Worm (Caenorhabditis elegans): ENCODE results near the gene T25B2.3.

DNA sequence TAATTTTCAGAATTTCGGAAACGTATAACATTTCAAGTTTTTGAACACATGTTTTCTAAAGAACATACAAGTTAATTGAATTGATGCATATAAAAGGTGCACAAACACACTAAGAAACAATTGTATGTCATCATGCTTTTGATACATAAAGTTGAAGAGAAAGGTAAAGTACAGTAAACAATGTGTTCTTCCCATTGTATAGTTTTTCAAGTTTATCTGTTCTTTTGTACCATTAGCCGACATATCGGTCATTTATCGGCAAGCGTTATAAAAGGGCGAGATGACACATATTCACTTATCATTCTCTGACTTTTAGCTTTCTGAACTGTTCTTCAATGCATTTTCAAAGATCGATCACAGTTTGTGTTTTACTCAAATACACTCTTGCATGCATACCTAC lies 14.0 kb downstream of the T25B2.3 start, which contains the start of gene T13C5.9:
- no peak for TF ChIP-seq ama-1 (optimal IDR thresholded peaks at IDR 0.05)
- TF ChIP-seq nhr-12 (tag; optimal IDR thresholded peaks at IDR 0.05), result no peak
